Worm (Caenorhabditis elegans) whole organism, L1 larva: ENCODE results near the gene puf-11.

Source experiments
- C04F5.9 ChIP-seq: sonication (generic microtip); optimal IDR thresholded peaks from 2 replicates; lab custom pipeline; 2016; ENCODE audit warnings: missing genetic modification characterization, missing compliant biosample characterization
- F16B12.6 ChIP-seq: fragments of 150-350 bp; optimal IDR thresholded peaks from 2 replicates; lab custom pipeline; 2014; ENCODE audit warnings: missing biosample characterization, missing genetic modification characterization
- blmp-1 ChIP-seq: fragments of 150-350 bp; optimal IDR thresholded peaks from 2 replicates; lab custom pipeline; 2014; ENCODE audit warnings: missing biosample characterization, missing genetic modification characterization
- ceh-8 ChIP-seq: fragments of 200-800 bp; sonication (Bioruptor generic); optimal IDR thresholded peaks from 2 replicates; lab custom pipeline; 2018; ENCODE audit warnings: mild to moderate bottlenecking, missing genetic modification characterization, moderate library complexity, missing compliant biosample characterization
- ceh-88 ChIP-seq: fragments of 200-800 bp; sonication (Bioruptor generic); IDR thresholded peaks from 2 replicates; pipeline ENCODE4 v1.3.6; 2022; ENCODE audit warnings: missing genetic modification characterization, missing compliant biosample characterization
- ces-1 ChIP-seq: fragments of 150-350 bp; optimal IDR thresholded peaks from 2 replicates; lab custom pipeline; 2014; ENCODE audit warnings: missing biosample characterization, missing genetic modification reagents, missing genetic modification characterization
- dpl-1 ChIP-seq, 3 experiments: fragments of 150-350 bp in 2 of 3; sonication (generic microtip) in 1 of 3; optimal IDR thresholded peaks; 2 replicates each; lab custom pipeline; 2014 to 2017; ENCODE audit warnings: missing biosample characterization in 3 of 3, missing genetic modification characterization in 3 of 3, missing genetic modification reagents in 3 of 3
- efl-1 ChIP-seq, 4 experiments: fragments of 150-350 bp; optimal IDR thresholded peaks in 3 of 4; peaks in 1 of 4; 1 replicate in 1 of 4; 2 replicates in 3 of 4; lab custom pipeline; 2014; ENCODE audit warnings: missing biosample characterization in 2 of 4, missing genetic modification characterization in 2 of 4, missing genetic modification reagents in 2 of 4
- egl-27 ChIP-seq, 2 experiments: fragments of 150-350 bp in 1 of 2; sonication (generic microtip); optimal IDR thresholded peaks; 3 replicates each; lab custom pipeline; 2017 to 2018; ENCODE audit warnings: missing biosample characterization in 2 of 2, missing genetic modification characterization in 2 of 2, missing genetic modification reagents in 2 of 2
- elt-2 ChIP-seq: sonication (generic microtip); optimal IDR thresholded peaks from 2 replicates; lab custom pipeline; 2016; ENCODE audit warnings: missing genetic modification characterization, mild to moderate bottlenecking, inconsistent platforms, missing compliant biosample characterization, missing genetic modification reagents
- ets-5 ChIP-seq: fragments of 200-800 bp; sonication (Bioruptor generic); IDR thresholded peaks from 2 replicates; pipeline ENCODE4 v1.3.6; 2022; ENCODE audit warnings: missing genetic modification characterization, missing compliant biosample characterization
- fkh-4 ChIP-seq: sonication (generic microtip); optimal IDR thresholded peaks from 2 replicates; lab custom pipeline; 2016; ENCODE audit warnings: missing compliant biosample characterization, missing genetic modification characterization, borderline replicate concordance
- fkh-8 ChIP-seq: sonication (generic microtip); optimal IDR thresholded peaks from 2 replicates; lab custom pipeline; 2016; ENCODE audit warnings: mild to moderate bottlenecking, missing genetic modification characterization, missing compliant biosample characterization
- fos-1 ChIP-seq: fragments of 150-350 bp; optimal IDR thresholded peaks from 2 replicates; lab custom pipeline; 2014; ENCODE audit warnings: missing biosample characterization, missing genetic modification characterization
- hpl-2 ChIP-seq: fragments of 150-350 bp; optimal IDR thresholded peaks from 2 replicates; lab custom pipeline; 2014; ENCODE audit warnings: missing biosample characterization, missing genetic modification reagents, missing genetic modification characterization
- irx-1 ChIP-seq: sonication (generic microtip); optimal IDR thresholded peaks from 2 replicates; lab custom pipeline; 2016; ENCODE audit warnings: missing genetic modification characterization, missing compliant biosample characterization
- jun-1 ChIP-seq: fragments of 150-350 bp; optimal IDR thresholded peaks from 2 replicates; lab custom pipeline; 2014; ENCODE audit warnings: missing biosample characterization, missing genetic modification reagents, missing genetic modification characterization
- lin-14 ChIP-seq: fragments of 200-800 bp; sonication (Bioruptor generic); optimal IDR thresholded peaks from 2 replicates; lab custom pipeline; 2018; ENCODE audit warnings: mild to moderate bottlenecking, missing genetic modification characterization, moderate library complexity, missing compliant biosample characterization
- lin-35 ChIP-seq, 2 experiments: fragments of 150-350 bp; optimal IDR thresholded peaks; 2 replicates each; lab custom pipeline; 2014; ENCODE audit warnings: missing biosample characterization in 2 of 2, missing genetic modification characterization in 2 of 2, missing genetic modification reagents in 2 of 2
- mep-1 ChIP-seq: fragments of 150-350 bp; optimal IDR thresholded peaks from 2 replicates; lab custom pipeline; 2014; ENCODE audit warnings: missing biosample characterization, missing genetic modification characterization
- nhr-12 ChIP-seq: sonication (generic microtip); optimal IDR thresholded peaks from 2 replicates; lab custom pipeline; 2017; ENCODE audit warnings: missing biosample characterization, missing genetic modification characterization
- nhr-19 ChIP-seq: fragments of 200-800 bp; sonication (Bioruptor generic); conservative IDR thresholded peaks from 2 replicates; pipeline ENCODE4 v1.3.6; 2022; ENCODE audit warnings: missing genetic modification characterization, missing compliant biosample characterization
- nhr-20 ChIP-seq: sonication (generic microtip); optimal IDR thresholded peaks from 2 replicates; lab custom pipeline; 2016; ENCODE audit warnings: mild to moderate bottlenecking, missing genetic modification characterization, missing compliant biosample characterization
- nhr-71 ChIP-seq: sonication (generic microtip); optimal IDR thresholded peaks from 2 replicates; lab custom pipeline; 2016; ENCODE audit warnings: mild to moderate bottlenecking, missing genetic modification characterization, moderate library complexity, missing compliant biosample characterization
- pax-3 ChIP-seq: fragments of 200-800 bp; sonication (Bioruptor generic); optimal IDR thresholded peaks from 2 replicates; lab custom pipeline; 2018; ENCODE audit warnings: mild to moderate bottlenecking, missing genetic modification characterization, moderate library complexity, missing compliant biosample characterization
- snu-23 ChIP-seq: sonication (generic microtip); optimal IDR thresholded peaks from 2 replicates; lab custom pipeline; 2016; ENCODE audit warnings: missing genetic modification characterization, missing compliant biosample characterization
- unc-86 ChIP-seq: sonication (generic microtip); optimal IDR thresholded peaks from 2 replicates; lab custom pipeline; 2016; ENCODE audit warnings: missing genetic modification characterization, missing compliant biosample characterization
- unc-98 ChIP-seq: fragments of 200-800 bp; sonication (Bioruptor generic); IDR thresholded peaks from 2 replicates; pipeline ENCODE4 v1.3.6; 2022; ENCODE audit warnings: missing genetic modification characterization, missing compliant biosample characterization
- vab-15 ChIP-seq: sonication (generic microtip); optimal IDR thresholded peaks from 2 replicates; lab custom pipeline; 2017; ENCODE audit warnings: missing genotype, mild to moderate bottlenecking, missing genetic modification characterization, missing compliant biosample characterization
- zip-4 ChIP-seq: fragments of 200-800 bp; sonication (Bioruptor generic); optimal IDR thresholded peaks from 2 replicates; lab custom pipeline; 2018; ENCODE audit warnings: mild to moderate bottlenecking, missing genetic modification characterization, moderate library complexity, missing compliant biosample characterization

puf-11 gene

DNA sequence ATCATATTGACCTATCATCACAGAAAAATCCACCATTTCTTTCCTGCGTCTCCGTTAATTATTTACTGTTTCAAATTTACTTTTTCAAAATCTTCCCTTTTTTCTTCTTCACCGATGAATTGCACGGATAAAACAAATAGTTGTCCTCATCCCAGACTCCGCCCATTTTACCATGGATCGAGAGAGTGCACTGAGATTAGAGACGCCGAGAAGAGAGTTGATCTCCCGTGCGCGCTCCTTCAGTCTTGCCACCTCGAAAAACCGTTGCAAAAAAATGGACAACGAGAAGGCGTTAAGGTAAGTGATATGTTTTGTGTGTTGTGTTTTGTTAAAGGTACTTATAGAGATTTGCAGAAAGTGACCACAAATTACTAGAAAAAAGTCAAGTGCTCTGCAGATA is 16.7 kb downstream of the puf-11 start, which contains the start of gene dlc-5:
TSS of gene dlc-5 (plus strand) at position 154 of the 400 bp plus-strand sequence.
- TF ChIP-seq unc-98 (GFP tag; lab: Robert Waterston, UW) (no peak), irx-1 (tag; lab: Kevin White, UChicago) (no peak), ceh-88 (GFP tag; lab: Robert Waterston, UW) (no peak), F16B12.6 (tag; lab: Kevin White, UChicago) (no peak), nhr-19 (GFP tag; lab: Robert Waterston, UW) (no peak), unc-86 (no peak), dpl-1 (GFP tag; optimal IDR thresholded peaks at IDR 0.05; lab: Kevin White, UChicago) (no peak), ceh-8 (GFP tag; lab: Kevin White, UChicago) (no peak)

DNA sequence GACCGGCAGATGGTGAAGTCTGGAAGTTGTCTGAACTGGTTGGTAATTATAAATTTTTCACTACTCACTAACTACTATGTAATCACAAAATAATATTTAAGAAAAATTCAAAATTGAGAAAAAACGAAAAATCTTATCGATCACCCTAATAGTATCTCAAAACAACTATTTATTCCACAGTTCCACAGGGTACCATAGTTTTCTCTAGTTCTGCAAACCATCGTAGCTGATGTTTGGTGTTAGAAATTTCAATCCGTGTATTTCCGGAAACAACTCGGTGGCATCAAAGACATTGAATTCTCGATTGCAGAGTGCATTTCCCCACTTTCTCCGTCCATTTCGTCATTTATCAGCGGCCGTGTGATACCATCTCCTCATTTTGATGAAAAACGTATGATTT is 20.2 kb downstream of the puf-11 start, which contains the start of gene Y73B6BL.31:
TSS of gene Y73B6BL.31 (plus strand) at position 301 of the 400 bp plus-strand sequence.
- no peak for TF ChIP-seq nhr-71
- TF ChIP-seq ceh-8 (GFP tag; lab: Kevin White, UChicago): no peak
- TF ChIP-seq ceh-88 (GFP tag; lab: Robert Waterston, UW): no peak

DNA sequence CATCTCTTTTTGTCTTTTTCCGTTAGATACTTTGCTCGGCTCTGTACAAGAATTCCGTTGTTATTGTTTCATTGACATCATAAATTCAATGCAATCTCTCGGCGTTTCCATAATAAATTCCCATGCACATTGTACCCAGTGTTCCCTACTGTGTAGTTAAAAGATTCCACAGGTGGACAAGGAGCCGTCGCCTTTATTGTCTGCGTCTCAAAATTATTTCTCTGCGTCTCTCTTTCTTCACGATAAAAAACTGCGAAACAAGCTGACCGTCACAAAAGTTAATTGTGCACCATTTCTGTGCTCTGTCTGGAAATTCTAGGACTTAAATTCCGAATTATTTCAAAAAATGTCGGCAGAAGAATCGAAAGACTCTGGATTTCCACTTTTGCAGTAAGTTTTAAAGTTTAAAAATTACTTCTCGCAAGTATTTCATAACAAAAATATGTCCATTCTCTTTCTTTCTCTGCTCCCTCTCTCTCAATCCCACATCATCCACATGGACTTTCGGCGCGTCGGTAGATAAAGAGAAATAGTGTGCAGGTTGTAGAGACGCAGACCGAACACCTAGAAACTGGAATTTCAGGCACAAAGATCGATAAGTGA is 20.7 kb downstream of the puf-11 start:
- TF ChIP-seq vab-15 (tag; lab: Kevin White, UChicago) (no peak), fkh-8 (tag; lab: Kevin White, UChicago) (peak; percentile 17), mep-1 (tag; lab: Kevin White, UChicago) (peak; percentile 3), lin-14 (GFP tag; lab: Kevin White, UChicago) (peak; percentile 53), snu-23 (GFP tag; lab: Kevin White, UChicago) (peak; percentile 13), nhr-20 (tag; lab: Kevin White, UChicago) (peak; percentile 63), unc-98 (GFP tag; lab: Robert Waterston, UW) (no peak), zip-4 (GFP tag; lab: Kevin White, UChicago) (peak; percentile 37), lin-35 (GFP tag; optimal IDR thresholded peaks at IDR 0.05; lab: Kevin White, UChicago) (peak in 1 of 2 experiments; percentile 10), fos-1 (no peak), jun-1 (tag; lab: Kevin White, UChicago) (peak; percentile 3), C04F5.9 (tag; lab: Kevin White, UChicago) (no peak), ces-1 (GFP tag; lab: Kevin White, UChicago) (no peak), hpl-2 (GFP tag; lab: Kevin White, UChicago) (no peak), nhr-71 (peak; percentile 40), fkh-4 (no peak), elt-2 (tag; lab: Kevin White, UChicago) (peak; percentile 42), blmp-1 (tag; lab: Kevin White, UChicago) (peak; percentile 22), nhr-19 (GFP tag; lab: Robert Waterston, UW) (0 out of 2 replicates have a peak, but pooled peaks have one; percentile 12), efl-1 (optimal IDR thresholded peaks at IDR 0.05; lab: Kevin White, UChicago) (peak; percentile 41 to 45), efl-1 (GFP tag; optimal IDR thresholded peaks at IDR 0.05 in 1 of 2; lab: Kevin White, UChicago) (peak; percentile 2 to 8), pax-3 (tag; lab: Kevin White, UChicago) (no peak), irx-1 (tag; lab: Kevin White, UChicago) (peak; percentile 7), dpl-1 (GFP tag; optimal IDR thresholded peaks at IDR 0.05; lab: Kevin White, UChicago) (peak in 1 of 3 experiments; percentile 21), ets-5 (0 out of 2 replicates have a peak, but pooled peaks have one; percentile 27)

DNA sequence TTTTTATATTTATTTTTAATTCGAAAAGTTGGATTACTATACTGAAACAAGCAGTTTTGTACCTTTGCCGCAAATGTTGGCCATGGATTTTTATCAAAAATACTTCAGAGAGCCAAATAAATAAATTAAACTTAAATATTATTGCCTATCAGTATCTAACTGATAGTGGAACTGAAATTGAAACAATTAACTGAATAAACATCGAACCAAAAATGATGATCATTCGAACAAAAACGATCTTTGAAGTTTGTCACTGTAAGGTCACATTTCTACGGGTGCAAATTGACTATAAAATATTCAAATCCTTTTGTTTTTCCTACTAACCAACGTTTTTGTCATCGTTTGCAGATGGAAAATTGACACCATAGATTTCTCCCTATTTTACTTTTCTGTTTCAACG is 21.6 kb downstream of the puf-11 start:
- TF ChIP-seq dpl-1 (GFP tag; optimal IDR thresholded peaks at IDR 0.05; lab: Kevin White, UChicago): no peak
- no peak for TF ChIP-seq fos-1
- no peak for TF ChIP-seq nhr-20 (tag; lab: Kevin White, UChicago)
- peak; percentile 3 for TF ChIP-seq elt-2 (tag; lab: Kevin White, UChicago)
- TF ChIP-seq nhr-12 (tag; lab: Kevin White, UChicago): no peak
- no peak for TF ChIP-seq efl-1 (optimal IDR thresholded peaks at IDR 0.05; lab: Kevin White, UChicago)
- peak in 1 of 2 experiments; percentile 11 for TF ChIP-seq efl-1 (GFP tag; optimal IDR thresholded peaks at IDR 0.05 in 1 of 2; lab: Kevin White, UChicago)
- TF ChIP-seq hpl-2 (GFP tag; lab: Kevin White, UChicago): no peak
- TF ChIP-seq jun-1 (tag; lab: Kevin White, UChicago): no peak
- TF ChIP-seq egl-27 (tag; optimal IDR thresholded peaks at IDR 0.05; lab: Kevin White, UChicago): no peak
